Worm (Caenorhabditis elegans): ENCODE measurements around the gene C25D7.5.

ce11 chrV:15085335-15085800 lies 32.9 kb downstream of the C25D7.5 start, which contains the start of the genes ahsa-1 and C01G10.7:
- peak; percentile 89 for TF ChIP-seq R02D3.7 (tag; optimal IDR thresholded peaks at IDR 0.05)
- peak; percentile 84 for TF ChIP-seq dpl-1 (GFP tag; optimal IDR thresholded peaks at IDR 0.05)
- no peak for TF ChIP-seq mep-1 (tag; optimal IDR thresholded peaks at IDR 0.05)
- peak; percentile 56 for TF ChIP-seq F49E8.2 (tag; optimal IDR thresholded peaks at IDR 0.05; ENCODE audit: borderline replicate concordance)
- TF ChIP-seq hlh-30 (tag; optimal IDR thresholded peaks at IDR 0.05; ENCODE audit: insufficient read depth): no peak
- TF ChIP-seq lin-13 (GFP tag; optimal IDR thresholded peaks at IDR 0.05): peak; percentile 86
- peak; percentile 98 for TF ChIP-seq unc-130 (GFP tag; optimal IDR thresholded peaks at IDR 0.05)
- TF ChIP-seq lim-7 (GFP tag; IDR thresholded peaks at IDR 0.05): no peak
- TF ChIP-seq jun-1 (tag; optimal IDR thresholded peaks at IDR 0.05): no peak
- no peak for TF ChIP-seq dmd-8 (GFP tag; IDR thresholded peaks at IDR 0.05)
- peak; percentile 72 for TF ChIP-seq pqm-1 (tag; optimal IDR thresholded peaks at IDR 0.05)
- peak; percentile 54; the same call in 1 of the 2 replicates for TF ChIP-seq pha-4 (GFP tag; IDR thresholded peaks at IDR 0.05)
- TF ChIP-seq pha-4 (tag; optimal IDR thresholded peaks at IDR 0.05): peak; percentile 97
- TF ChIP-seq hif-1 (tag; optimal IDR thresholded peaks at IDR 0.05): peak; percentile 60 to 98
- TF ChIP-seq unc-62 (GFP tag; optimal IDR thresholded peaks at IDR 0.05 in 1 of 2): no peak
- no peak for TF ChIP-seq unc-62 (tag; optimal IDR thresholded peaks at IDR 0.05)
